Worm (Caenorhabditis elegans): Measurements from ENCODE around the gene Y73F8A.13.

DNA sequence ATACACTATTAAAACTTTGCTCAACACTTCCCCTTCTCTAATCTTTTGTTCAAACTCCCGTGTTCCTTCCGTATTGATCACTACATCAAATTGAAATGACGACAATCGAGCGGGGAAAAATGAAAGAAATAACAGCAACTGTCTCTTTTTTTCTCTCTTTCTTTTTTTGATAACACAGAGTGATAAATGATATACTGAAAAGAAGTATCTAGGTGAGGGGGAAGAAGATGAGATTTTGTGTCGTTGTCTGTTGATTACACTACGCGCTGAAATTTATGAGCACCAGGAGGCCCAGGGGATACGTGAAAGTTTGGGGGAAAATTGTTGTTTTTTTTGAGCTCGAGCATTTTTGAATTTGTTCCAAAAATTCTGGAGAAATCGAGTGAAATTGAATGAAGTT lies 38.0 kb upstream of the Y73F8A.13 start:
- TF ChIP-seq him-1 (tag; optimal IDR thresholded peaks at IDR 0.05) (no peak), dao-5 (tag; optimal IDR thresholded peaks at IDR 0.05) (no peak)

All from whole organism, L4/young adult.